Worm (Caenorhabditis elegans) whole organism, late embryonic: ENCODE measurements around the gene col-105.

Source experiments
- ceh-34 ChIP-seq: sonication (generic microtip); optimal IDR thresholded peaks from 2 replicates; lab custom pipeline; 2016; ENCODE audit warnings: mild to moderate bottlenecking, missing genetic modification characterization, missing compliant biosample characterization
- ets-4 ChIP-seq: sonication (generic microtip); optimal IDR thresholded peaks from 2 replicates; lab custom pipeline; 2016; ENCODE audit warnings: missing genetic modification characterization, missing compliant biosample characterization
- fkh-10 ChIP-seq: fragments of 150-350 bp; optimal IDR thresholded peaks from 2 replicates; lab custom pipeline; 2014; ENCODE audit warnings: missing biosample characterization, missing genetic modification reagents, missing genetic modification characterization
- gmeb-2 ChIP-seq: sonication (generic microtip); optimal IDR thresholded peaks from 2 replicates; lab custom pipeline; 2016; ENCODE audit warnings: missing genetic modification characterization, inconsistent platforms, missing compliant biosample characterization
- hlh-13 ChIP-seq: fragments of 200-800 bp; sonication (Bioruptor generic); optimal IDR thresholded peaks from 2 replicates; lab custom pipeline; 2018; ENCODE audit warnings: mild to moderate bottlenecking, missing genetic modification characterization, missing compliant biosample characterization
- hlh-8 ChIP-seq: sonication (generic microtip); optimal IDR thresholded peaks from 2 replicates; lab custom pipeline; 2016; ENCODE audit warnings: missing genotype, missing genetic modification characterization, missing compliant biosample characterization
- pqm-1 ChIP-seq: sonication (generic microtip); optimal IDR thresholded peaks from 2 replicates; lab custom pipeline; 2016; ENCODE audit warnings: missing genetic modification characterization, missing compliant biosample characterization
- sox-2 ChIP-seq: fragments of 200-800 bp; sonication (Bioruptor generic); IDR thresholded peaks from 2 replicates; pipeline ENCODE4 v1.3.6; 2022; ENCODE audit warnings: missing genetic modification reagents, missing genetic modification characterization, missing compliant biosample characterization

DNA sequence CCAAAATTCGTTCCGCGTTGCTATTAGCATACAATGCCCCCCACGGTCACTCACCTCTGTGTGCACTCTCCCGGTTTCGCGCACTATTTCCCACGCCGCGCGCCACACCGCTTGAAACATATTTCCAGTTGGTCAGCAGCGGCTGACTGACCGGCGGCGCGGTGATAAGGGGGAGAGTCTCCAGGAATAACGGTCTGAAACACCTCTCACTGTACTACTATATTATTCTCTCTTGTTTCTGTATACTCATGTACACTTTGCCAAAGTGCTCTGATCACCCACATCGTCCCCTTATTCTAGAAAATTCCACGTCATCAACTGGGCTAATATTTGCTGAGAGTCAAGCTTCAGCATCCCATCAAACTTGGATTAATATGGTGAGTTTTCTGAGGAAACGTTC is 26.9 kb upstream of the col-105 start, which contains the start of gene nhr-41:
- no peak for TF ChIP-seq gmeb-2 (tag; lab: Kevin White, UChicago)
- no peak for TF ChIP-seq ceh-34
- TF ChIP-seq ets-4: no peak
- TF ChIP-seq hlh-13 (GFP tag; lab: Kevin White, UChicago): no peak
- no peak for TF ChIP-seq sox-2
- TF ChIP-seq pqm-1: no peak
- TF ChIP-seq hlh-8 (tag; lab: Kevin White, UChicago): no peak
- no peak for TF ChIP-seq fkh-10 (GFP tag; lab: Kevin White, UChicago)
